Worm (Caenorhabditis elegans) whole organism, early embryonic: ENCODE measurements around the gene sri-43.

Experiments
- ama-1 ChIP-seq: fragments of 150-350 bp; optimal IDR thresholded peaks from 2 replicates; lab custom pipeline; 2014
- flt-1 ChIP-seq: fragments of 200-800 bp; sonication (Bioruptor generic); IDR thresholded peaks from 2 replicates; pipeline ENCODE4 v1.3.6; 2022; ENCODE audit warnings: missing genetic modification characterization, missing compliant biosample characterization
- sea-1 ChIP-seq: fragments of 200-800 bp; sonication (Bioruptor generic); conservative IDR thresholded peaks from 2 replicates; pipeline ENCODE4 v1.3.6; 2022; ENCODE audit warnings: missing genetic modification characterization, missing compliant biosample characterization
- tbx-37 ChIP-seq: fragments of 200-800 bp; sonication (Bioruptor generic); conservative IDR thresholded peaks from 2 replicates; pipeline ENCODE4 v1.3.6; 2022; ENCODE audit warnings: missing genetic modification reagents, missing genetic modification characterization, missing compliant biosample characterization

DNA sequence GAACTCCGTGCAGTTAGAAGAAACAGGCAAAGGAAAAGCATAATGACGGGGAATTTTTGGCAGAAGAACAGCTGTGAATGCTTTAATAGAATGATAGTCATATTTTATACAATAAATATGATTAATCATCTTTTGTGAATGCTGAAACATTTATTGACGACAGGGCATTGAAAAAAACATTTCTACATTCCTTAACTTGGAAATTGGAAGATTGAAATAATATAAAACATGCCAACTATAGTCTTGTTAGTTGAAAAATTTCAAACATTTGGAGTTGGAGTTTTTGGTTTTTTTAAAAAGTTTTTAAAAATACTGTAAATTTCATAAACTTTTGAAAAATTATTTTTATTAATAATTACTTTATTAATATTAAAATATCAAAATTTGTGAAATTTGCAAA is 47.6 kb downstream of the sri-43 start, which contains the start of gene Y25C1A.14:
- TF ChIP-seq flt-1 (no peak), sea-1 (no peak), tbx-37 (GFP tag; lab: Robert Waterston, UW) (no peak), ama-1 (lab: Kevin White, UChicago) (no peak)
